Worm (Caenorhabditis elegans) whole organism, L4 larva: Measurements from ENCODE around the gene Y51A2B.9.
A peak's percentile ranks its signal among the peaks of the same experiment; 100 is the strongest.
"Not testable (repeated sequence)": the region's sequence is repeated elsewhere in the genome, so short reads cannot be mapped to it uniquely, and the experiment has no call there.

Experiments
- T20F7.1 ChIP-seq: fragments of 200-800 bp; sonication (Bioruptor generic); optimal IDR thresholded peaks from 2 replicates; lab custom pipeline; 2018; ENCODE audit warnings: mild to moderate bottlenecking, missing genetic modification characterization, missing compliant biosample characterization
- Y48G9A.11 ChIP-seq: fragments of 200-800 bp; sonication (Bioruptor generic); IDR thresholded peaks from 2 replicates; pipeline ENCODE4 v1.3.6; 2022; ENCODE audit warnings: missing genetic modification reagents, missing genetic modification characterization, missing compliant biosample characterization
- Y75B8A.6 ChIP-seq: fragments of 200-800 bp; sonication (Bioruptor generic); IDR thresholded peaks from 2 replicates; pipeline ENCODE4 v1.3.6; 2022; ENCODE audit warnings: missing genetic modification reagents, missing genetic modification characterization, missing compliant biosample characterization
- aha-1 ChIP-seq: fragments of 150-350 bp; peaks from one replicate; lab custom pipeline; 2014; ENCODE audit warnings: missing biosample characterization, missing genetic modification characterization
- ceh-28 ChIP-seq: fragments of 150-350 bp; optimal IDR thresholded peaks from 2 replicates; lab custom pipeline; 2014; ENCODE audit warnings: missing biosample characterization, missing genetic modification reagents, missing genetic modification characterization
- ceh-32 ChIP-seq: sonication (generic microtip); optimal IDR thresholded peaks from 2 replicates; lab custom pipeline; 2016; ENCODE audit warnings: mild to moderate bottlenecking, missing genetic modification characterization, missing compliant biosample characterization; ENCODE audit not compliant: poor library complexity
- ceh-62 ChIP-seq: sonication (generic microtip); optimal IDR thresholded peaks from 2 replicates; lab custom pipeline; 2017; ENCODE audit warnings: missing biosample characterization, missing genetic modification characterization
- ces-1 ChIP-seq: fragments of 150-350 bp; sonication (generic microtip); optimal IDR thresholded peaks from 4 replicates; lab custom pipeline; 2014; ENCODE audit warnings: missing biosample characterization, missing genetic modification reagents, missing genetic modification characterization
- daf-16 ChIP-seq, 3 experiments: sonication (generic microtip); optimal IDR thresholded peaks; 2 replicates each; lab custom pipeline; 2016 to 2017; ENCODE audit warnings: missing genetic modification characterization in 3 of 3, missing genetic modification reagents in 3 of 3, mild to moderate bottlenecking in 2 of 3, missing compliant biosample characterization in 2 of 3, missing biosample characterization in 1 of 3, moderate library complexity in 1 of 3
- daf-8 ChIP-seq: fragments of 200-800 bp; sonication (Bioruptor generic); IDR thresholded peaks from 2 replicates; pipeline ENCODE4 v1.3.6; 2022; ENCODE audit warnings: missing genetic modification characterization, missing compliant biosample characterization
- dmd-6 ChIP-seq: fragments of 200-800 bp; sonication (Bioruptor generic); IDR thresholded peaks from 2 replicates; pipeline ENCODE4 v1.3.6; 2022; ENCODE audit warnings: missing genetic modification reagents, missing genetic modification characterization, missing compliant biosample characterization
- dpl-1 ChIP-seq: fragments of 150-350 bp; optimal IDR thresholded peaks from 2 replicates; lab custom pipeline; 2014; ENCODE audit warnings: missing biosample characterization, missing genetic modification reagents, missing genetic modification characterization
- dve-1 ChIP-seq: sonication (generic microtip); optimal IDR thresholded peaks from 2 replicates; lab custom pipeline; 2017; ENCODE audit warnings: antibody characterized with exemption, mild to moderate bottlenecking, missing genetic modification characterization, missing compliant biosample characterization; ENCODE audit not compliant: insufficient read depth
- egl-43 ChIP-seq: fragments of 200-800 bp; sonication (Bioruptor generic); IDR thresholded peaks from 2 replicates; pipeline ENCODE4 v1.3.6; 2022; ENCODE audit warnings: missing genetic modification reagents, missing genetic modification characterization, missing compliant biosample characterization
- fos-1 ChIP-seq: fragments of 150-350 bp; optimal IDR thresholded peaks from 2 replicates; lab custom pipeline; 2014; ENCODE audit warnings: missing biosample characterization, missing genetic modification characterization
- gei-8 ChIP-seq: fragments of 200-800 bp; sonication (Bioruptor generic); optimal IDR thresholded peaks from 2 replicates; lab custom pipeline; 2018; ENCODE audit warnings: mild to moderate bottlenecking, missing genetic modification characterization, missing compliant biosample characterization
- lin-38 ChIP-seq: fragments of 200-800 bp; sonication (Bioruptor generic); IDR thresholded peaks from 2 replicates; pipeline ENCODE4 v1.3.6; 2022; ENCODE audit warnings: missing genetic modification reagents, missing genetic modification characterization, missing compliant biosample characterization
- lin-39 ChIP-seq: fragments of 150-350 bp; optimal IDR thresholded peaks from 2 replicates; lab custom pipeline; 2014; ENCODE audit warnings: missing biosample characterization, missing genetic modification reagents, missing genetic modification characterization
- lsy-2 ChIP-seq, 2 experiments: fragments of 150-350 bp in 1 of 2; sonication (generic microtip) in 1 of 2; optimal IDR thresholded peaks; 2 replicates each; lab custom pipeline; 2014 to 2017; ENCODE audit warnings: missing biosample characterization in 2 of 2, missing genetic modification characterization in 2 of 2
- madf-9 ChIP-seq: fragments of 200-800 bp; sonication (Bioruptor generic); conservative IDR thresholded peaks from 2 replicates; pipeline ENCODE4 v1.3.6; 2022; ENCODE audit warnings: missing genetic modification reagents, missing genetic modification characterization, missing compliant biosample characterization
- mdt-29 ChIP-seq: fragments of 200-800 bp; sonication (Bioruptor generic); IDR thresholded peaks from 2 replicates; pipeline ENCODE4 v1.3.6; 2022; ENCODE audit warnings: missing genetic modification reagents, missing genetic modification characterization, missing compliant biosample characterization
- mxl-3 ChIP-seq: fragments of 200-800 bp; sonication (Bioruptor generic); optimal IDR thresholded peaks from 2 replicates; lab custom pipeline; 2018; ENCODE audit warnings: mild to moderate bottlenecking, missing genetic modification characterization, missing compliant biosample characterization
- nhr-11 ChIP-seq: fragments of 150-350 bp; optimal IDR thresholded peaks from 2 replicates; lab custom pipeline; 2014; ENCODE audit warnings: missing biosample characterization, missing genetic modification characterization
- nhr-111 ChIP-seq: fragments of 200-800 bp; sonication (Bioruptor generic); optimal IDR thresholded peaks from 2 replicates; lab custom pipeline; 2018; ENCODE audit warnings: mild to moderate bottlenecking, missing genetic modification characterization, missing compliant biosample characterization
- nhr-237 ChIP-seq: sonication (generic microtip); optimal IDR thresholded peaks from 2 replicates; lab custom pipeline; 2017; ENCODE audit warnings: missing biosample characterization, missing genetic modification characterization
- nhr-25 ChIP-seq: sonication (generic microtip); optimal IDR thresholded peaks from 2 replicates; lab custom pipeline; 2017; ENCODE audit warnings: missing genetic modification characterization, mild to moderate bottlenecking, missing compliant biosample characterization, antibody characterized with exemption, moderate library complexity, borderline replicate concordance; ENCODE audit not compliant: insufficient read depth
- nhr-76 ChIP-seq: fragments of 150-350 bp; optimal IDR thresholded peaks from 2 replicates; lab custom pipeline; 2014; ENCODE audit warnings: missing biosample characterization, missing genetic modification characterization
- pha-4 ChIP-seq, 2 experiments: fragments of 150-350 bp in 1 of 2; fragments of 200-800 bp in 1 of 2; sonication (Bioruptor generic) in 1 of 2; IDR thresholded peaks in 1 of 2; optimal IDR thresholded peaks in 1 of 2; 2 replicates each; pipeline versions ENCODE4 v1.3.6 to Lab custom; 2014 to 2022; ENCODE audit warnings: missing genetic modification characterization in 2 of 2, missing genetic modification reagents in 2 of 2, missing biosample characterization in 1 of 2, missing compliant biosample characterization in 1 of 2
- saeg-2 ChIP-seq: fragments of 200-800 bp; sonication (Bioruptor generic); IDR thresholded peaks from 2 replicates; pipeline ENCODE4 v1.3.6; 2022; ENCODE audit warnings: missing genetic modification reagents, missing genetic modification characterization, missing compliant biosample characterization
- sdz-12 ChIP-seq: fragments of 200-800 bp; sonication (Bioruptor generic); optimal IDR thresholded peaks from 2 replicates; lab custom pipeline; 2018; ENCODE audit warnings: mild to moderate bottlenecking, missing genetic modification characterization, missing compliant biosample characterization
- skn-1 ChIP-seq: fragments of 150-350 bp; optimal IDR thresholded peaks from 2 replicates; lab custom pipeline; 2014; ENCODE audit warnings: missing biosample characterization, missing genetic modification characterization
- spr-3 ChIP-seq: fragments of 200-800 bp; sonication (Bioruptor generic); optimal IDR thresholded peaks from 2 replicates; lab custom pipeline; 2018; ENCODE audit warnings: mild to moderate bottlenecking, missing genetic modification characterization, missing compliant biosample characterization
- unc-130 ChIP-seq: sonication (generic microtip); optimal IDR thresholded peaks from 2 replicates; lab custom pipeline; 2016; ENCODE audit warnings: missing genetic modification reagents, missing genetic modification characterization, missing compliant biosample characterization
- unc-62 ChIP-seq, 3 experiments: fragments of 150-350 bp in 1 of 3; sonication (generic microtip); optimal IDR thresholded peaks in 2 of 3; peaks in 1 of 3; 1 replicate in 1 of 3; 2 replicates in 2 of 3; lab custom pipeline; 2014 to 2017; ENCODE audit warnings: missing biosample characterization in 3 of 3, missing genetic modification characterization in 3 of 3, missing genetic modification reagents in 3 of 3, missing genotype in 1 of 3
- zag-1 ChIP-seq: fragments of 150-350 bp; optimal IDR thresholded peaks from 2 replicates; lab custom pipeline; 2014; ENCODE audit warnings: missing biosample characterization, missing genetic modification characterization
- zfp-3 ChIP-seq: fragments of 200-800 bp; sonication (Bioruptor generic); conservative IDR thresholded peaks from 2 replicates; pipeline ENCODE4 v1.3.6; 2022; ENCODE audit warnings: missing genetic modification reagents, missing genetic modification characterization, missing compliant biosample characterization
- zip-2 ChIP-seq: fragments of 150-350 bp; optimal IDR thresholded peaks from 2 replicates; lab custom pipeline; 2014; ENCODE audit warnings: missing biosample characterization, missing genetic modification characterization
- ztf-7 ChIP-seq: fragments of 150-350 bp; optimal IDR thresholded peaks from 2 replicates; lab custom pipeline; 2014; ENCODE audit warnings: missing biosample characterization, missing genetic modification characterization

The Y51A2B.9 gene

DNA sequence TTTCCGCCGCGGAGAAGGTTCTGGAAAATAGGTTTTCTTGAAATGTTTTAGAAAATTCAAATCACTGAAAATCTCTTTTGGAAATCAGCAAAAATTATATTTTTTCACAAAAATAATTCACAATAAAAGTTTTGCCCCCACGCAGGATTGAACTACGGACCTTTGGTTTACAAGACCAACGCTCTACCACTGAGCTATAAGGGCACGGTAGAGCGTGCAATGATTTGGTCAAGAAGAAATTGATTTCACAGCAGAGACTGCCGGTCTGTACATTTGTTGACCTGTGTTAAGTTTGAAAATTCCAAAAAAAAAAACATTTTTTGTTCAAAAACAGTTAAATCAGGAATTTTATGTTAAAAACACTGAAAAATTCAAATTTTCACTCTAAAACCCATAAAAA is 16.8 kb upstream of the Y51A2B.9 start (continued):
- no peak for TF ChIP-seq ceh-62 (tag; lab: Kevin White, UChicago)

DNA sequence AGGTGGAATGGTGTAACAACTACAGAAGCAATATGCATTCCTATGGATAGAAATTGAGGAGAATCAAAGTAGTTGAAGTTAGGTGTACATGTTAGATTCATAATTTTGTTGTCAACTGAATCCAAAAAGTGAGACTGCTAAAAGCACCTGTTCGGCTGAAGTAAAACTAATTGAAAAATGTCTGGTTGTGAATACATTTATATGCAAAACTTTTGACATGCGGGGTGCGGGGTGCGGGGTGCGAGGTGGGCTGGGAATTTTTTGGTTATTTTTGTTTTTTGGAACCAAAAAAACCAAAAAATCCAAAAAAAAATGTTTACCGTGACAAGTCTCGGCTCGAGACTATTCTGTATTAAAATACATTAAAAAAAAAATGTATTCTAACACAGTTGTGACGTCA is 14.6 kb upstream of the Y51A2B.9 start, which contains the start of gene srh-207:
TSS of gene srh-207 (minus strand) at position 101 of the 400 bp plus-strand sequence.
- TF ChIP-seq unc-130 (GFP tag; lab: Kevin White, UChicago) = no peak
- TF ChIP-seq ces-1 (GFP tag; lab: Kevin White, UChicago) = no peak
- no peak for TF ChIP-seq egl-43 (GFP tag; lab: Robert Waterston, UW)
- no peak for TF ChIP-seq zfp-3
- TF ChIP-seq daf-16 (GFP tag; optimal IDR thresholded peaks at IDR 0.05; lab: Kevin White, UChicago) = no peak
- no peak for TF ChIP-seq daf-16 (tag; optimal IDR thresholded peaks at IDR 0.05; lab: Kevin White, UChicago)
- TF ChIP-seq mxl-3 (GFP tag; lab: Kevin White, UChicago) = no peak
- TF ChIP-seq ztf-7 = no peak
- TF ChIP-seq Y75B8A.6 (GFP tag; lab: Robert Waterston, UW) = no peak
- no peak for TF ChIP-seq T20F7.1 (GFP tag; lab: Kevin White, UChicago)
- no peak for TF ChIP-seq madf-9 (GFP tag; lab: Robert Waterston, UW)
- TF ChIP-seq lsy-2 (tag; optimal IDR thresholded peaks at IDR 0.05; lab: Kevin White, UChicago) = no peak
- TF ChIP-seq zag-1 (tag; lab: Kevin White, UChicago) = no peak
- TF ChIP-seq gei-8 (GFP tag; lab: Kevin White, UChicago) = no peak
- no peak for TF ChIP-seq fos-1 (tag; lab: Kevin White, UChicago)
- TF ChIP-seq unc-62 (GFP tag; optimal IDR thresholded peaks at IDR 0.05 in 1 of 2; lab: Kevin White, UChicago) = no peak
- no peak for TF ChIP-seq unc-62 (tag; optimal IDR thresholded peaks at IDR 0.05; lab: Kevin White, UChicago)
- TF ChIP-seq lin-39 (tag; lab: Kevin White, UChicago) = no peak

DNA sequence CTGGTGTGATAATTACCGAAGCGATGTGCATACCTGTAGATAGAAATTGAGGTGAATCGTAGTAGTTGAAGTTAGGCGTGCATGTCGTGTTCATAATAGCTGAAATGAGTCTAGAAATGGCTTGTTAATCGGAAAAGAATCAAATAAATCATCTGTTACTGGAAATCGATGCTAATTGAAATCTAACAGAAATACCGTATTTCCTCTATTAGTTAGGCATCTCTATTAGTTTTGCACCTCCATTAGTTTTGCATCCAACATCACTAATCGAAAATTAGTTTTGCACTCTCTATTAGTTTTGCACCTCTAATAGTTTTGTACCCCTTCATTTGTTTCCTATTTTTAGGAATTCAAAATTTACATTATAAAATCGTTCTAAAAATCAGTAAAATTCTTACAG is 9.2 kb upstream of the Y51A2B.9 start, which contains the start of gene srh-209:
TSS of gene srh-209 (minus strand) at position 101 of the 400 bp plus-strand sequence.
- not testable (repeated sequence) for TF ChIP-seq saeg-2; nhr-76 (tag; lab: Kevin White, UChicago); ces-1 (GFP tag; lab: Kevin White, UChicago)

DNA sequence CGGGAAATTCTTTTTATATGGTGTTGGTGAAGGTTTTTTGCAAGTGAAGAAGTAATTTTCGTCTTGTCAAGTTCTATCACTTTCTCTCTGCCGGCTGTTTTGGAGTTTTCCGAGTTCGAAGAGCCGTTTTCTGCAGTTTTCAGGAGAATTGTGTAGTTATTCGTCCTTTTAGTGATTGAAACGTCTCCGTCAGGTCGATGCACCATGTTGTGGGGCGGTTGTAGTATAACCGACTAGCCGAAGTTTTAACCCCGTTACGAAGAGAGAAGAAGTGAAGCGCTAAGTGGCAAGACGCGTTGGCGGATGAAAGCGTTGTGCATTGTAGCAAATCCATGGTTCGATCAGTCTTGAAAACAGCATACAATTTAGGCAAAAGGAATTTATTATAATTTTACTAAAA is 7.2 kb upstream of the Y51A2B.9 start:
- no peak for TF ChIP-seq ceh-28 (tag; lab: Kevin White, UChicago)
- TF ChIP-seq daf-8 (GFP tag; lab: Robert Waterston, UW) = no peak
- TF ChIP-seq aha-1 (tag; lab: Kevin White, UChicago) = peak; percentile 4

DNA sequence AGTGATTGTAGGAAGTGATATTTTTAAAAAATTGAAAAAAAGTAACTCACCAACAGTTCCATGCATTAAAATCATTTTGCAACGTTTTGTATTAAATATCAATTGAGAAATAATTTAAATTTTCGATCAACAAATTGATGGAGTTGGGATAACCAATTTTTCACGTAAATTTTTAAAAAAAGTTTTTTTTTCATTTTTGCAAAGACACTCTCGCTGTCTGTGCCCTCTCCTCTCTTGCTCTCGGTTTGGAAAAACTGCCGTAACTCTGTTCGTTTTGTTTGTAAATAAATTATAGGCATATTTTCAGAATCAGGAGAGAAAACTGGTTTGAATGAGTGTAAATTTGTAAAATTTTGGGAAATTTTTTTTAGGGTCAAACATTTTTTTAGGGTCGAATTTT is 2.3 kb upstream of the Y51A2B.9 start, which contains the start of gene Y51A2B.16:
TSS of gene Y51A2B.16 (minus strand) at position 101 of the 400 bp plus-strand sequence.
- TF ChIP-seq nhr-11 (no peak), nhr-111 (GFP tag; lab: Kevin White, UChicago) (no peak), mdt-29 (no peak)

DNA sequence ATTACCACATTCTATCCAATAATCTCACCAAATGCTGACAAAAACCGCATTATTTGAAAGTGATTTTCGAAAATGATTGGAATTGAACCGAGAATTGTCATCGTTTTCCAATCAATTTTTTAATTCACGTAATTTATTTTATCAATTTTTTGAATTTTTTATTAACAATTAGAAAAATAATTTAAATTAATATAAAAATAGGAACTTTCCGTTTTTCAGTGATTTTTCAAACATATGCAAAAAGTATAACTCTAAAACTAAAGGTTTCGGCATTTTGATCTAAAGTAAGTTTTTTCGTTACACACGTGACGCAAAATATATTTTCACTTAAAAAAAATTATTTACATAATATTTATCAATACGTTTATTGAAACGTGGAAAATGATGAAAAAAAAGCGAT is 1.3 kb downstream of the Y51A2B.9 start, which contains the start of gene Y51A2B.6:
TSS of gene Y51A2B.6 (minus strand) at position 101 of the 400 bp plus-strand sequence.
- TF ChIP-seq dpl-1 (no peak), fos-1 (tag; lab: Kevin White, UChicago) (no peak), dmd-6 (GFP tag; lab: Robert Waterston, UW) (no peak), ceh-32 (no peak), pha-4 (GFP tag; IDR thresholded peaks at IDR 0.05; lab: Robert Waterston, UW) (no peak), pha-4 (tag; optimal IDR thresholded peaks at IDR 0.05; lab: Kevin White, UChicago) (no peak), Y48G9A.11 (GFP tag; lab: Robert Waterston, UW) (no peak), nhr-237 (no peak), zag-1 (tag; lab: Kevin White, UChicago) (no peak), sdz-12 (GFP tag; lab: Kevin White, UChicago) (no peak), T20F7.1 (GFP tag; lab: Kevin White, UChicago) (no peak), unc-130 (GFP tag; lab: Kevin White, UChicago) (no peak), nhr-25 (tag; lab: Kevin White, UChicago) (no peak), dve-1 (tag; lab: Kevin White, UChicago) (no peak), ceh-28 (tag; lab: Kevin White, UChicago) (no peak), lin-38 (GFP tag; lab: Robert Waterston, UW) (no peak), skn-1 (tag; lab: Kevin White, UChicago) (no peak), zip-2 (tag; lab: Kevin White, UChicago) (no peak), spr-3 (no peak)
